Fruit fly (Drosophila melanogaster): ENCODE measurements around the gene lft.

lft gene

dm6 chr2L:10408122-10408576 is 43.9 kb downstream of the lft start, which contains the start of the genes Ip259 and RpS27A:
Ip259 (plus strand) TSS chr2L:10408352.
RpS27A (plus strand) TSS chr2L:10408352.
- TF ChIP-seq EcR (GFP tag; optimal IDR thresholded peaks at IDR 0.05) (no peak), CG15710 (tag; optimal IDR thresholded peaks at IDR 0.05) (peak; percentile 62), CG4496 (GFP tag; IDR thresholded peaks at IDR 0.05) (peak; percentile 83; the same call in 2 of the 3 replicates), Snoo (tag; optimal IDR thresholded peaks at IDR 0.05) (peak; percentile 85), CG8159 (tag; optimal IDR thresholded peaks at IDR 0.05) (no peak), CG17806 (tag; optimal IDR thresholded peaks at IDR 0.05) (peak; percentile 20), CG34367 (tag; optimal IDR thresholded peaks at IDR 0.05) (peak; percentile 67), D1 (tag; optimal IDR thresholded peaks at IDR 0.05) (no peak), gl (tag; optimal IDR thresholded peaks at IDR 0.05) (peak; percentile 52), CG32121 (GFP tag; IDR thresholded peaks at IDR 0.05) (peak; percentile 50; the same call in 1 of the 2 replicates)

DNA sequence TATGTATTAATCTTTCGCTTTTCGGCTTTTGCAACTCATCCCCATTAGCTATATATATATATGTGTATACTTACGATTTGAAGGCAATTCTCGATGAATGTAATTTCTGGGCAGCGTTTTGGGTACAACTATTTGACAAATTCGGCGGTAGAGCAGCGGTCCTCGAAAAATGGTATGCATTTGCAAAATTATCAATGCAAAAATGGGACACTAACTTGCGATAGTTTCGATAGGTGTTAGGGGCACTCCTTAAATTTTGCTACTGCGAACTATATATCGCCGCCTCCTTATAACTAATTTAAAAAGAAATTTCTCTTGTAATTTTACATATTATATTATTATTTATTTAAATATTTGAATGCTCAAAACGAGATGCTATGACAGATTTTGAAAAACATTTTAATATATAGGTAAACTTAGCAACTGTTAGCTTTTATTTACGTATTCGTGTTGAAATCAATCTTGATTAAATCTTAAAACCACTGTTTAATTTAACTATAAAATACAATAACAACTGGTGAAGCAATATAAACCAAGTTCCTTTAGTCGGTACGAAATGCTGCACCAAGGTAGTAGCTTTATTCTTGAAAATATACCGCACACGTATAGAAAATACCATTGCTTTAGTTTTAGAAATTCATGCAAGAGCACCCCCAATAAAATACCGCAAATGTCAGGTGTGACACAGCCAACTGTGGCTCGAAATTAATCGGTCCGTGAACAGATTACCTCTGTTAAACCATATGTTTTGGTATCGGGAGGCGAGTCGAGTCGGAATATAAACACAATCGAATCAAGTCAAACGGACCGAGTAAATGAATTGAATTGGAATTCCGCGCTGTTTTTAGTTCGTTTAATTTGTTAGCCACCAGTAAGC is 49.2 kb downstream of the lft start, which contains the start of the genes CG5355 and Klp31E:
Gene CG5355, minus strand, starts transcription at position 213 of the 877 bp plus-strand sequence.
Gene Klp31E, plus strand, starts transcription at position 767 of the 877 bp plus-strand sequence.
- TF ChIP-seq CG4496 (GFP tag; IDR thresholded peaks at IDR 0.05) (no peak), CG10348 (GFP tag; IDR thresholded peaks at IDR 0.05) (no peak), CG9948 (tag; optimal IDR thresholded peaks at IDR 0.05) (peak; percentile 60), CG17806 (tag; optimal IDR thresholded peaks at IDR 0.05) (peak; percentile 55), rn (GFP tag; IDR thresholded peaks at IDR 0.05) (no peak), CG8301 (tag; optimal IDR thresholded peaks at IDR 0.05) (no peak), fd96Ca (GFP tag; IDR thresholded peaks at IDR 0.05) (no peak), Ets98B (GFP tag; IDR thresholded peaks at IDR 0.05) (no peak), CG15710 (tag; optimal IDR thresholded peaks at IDR 0.05) (peak; percentile 73), CG8159 (tag; optimal IDR thresholded peaks at IDR 0.05) (peak; percentile 78), CG13204 (GFP tag; optimal IDR thresholded peaks at IDR 0.05) (no peak), CG12605 (GFP tag; IDR thresholded peaks at IDR 0.05) (no peak), Snoo (tag; optimal IDR thresholded peaks at IDR 0.05) (peak; percentile 58), D1 (tag; optimal IDR thresholded peaks at IDR 0.05) (no peak), CG32121 (GFP tag; IDR thresholded peaks at IDR 0.05) (no peak), CG34367 (tag; optimal IDR thresholded peaks at IDR 0.05) (peak; percentile 54)

Data from whole organism, pupa.